Worm (Caenorhabditis elegans) whole organism, L4/young adult: ENCODE data around the gene nlp-27.

ENCODE experiments used
- W03F9.2 ChIP-seq: fragments of 150-350 bp; optimal IDR thresholded peaks from 2 replicates; lab custom pipeline; 2014; ENCODE audit warnings: missing biosample characterization, missing genetic modification characterization
- dao-5 ChIP-seq: sonication (generic microtip); optimal IDR thresholded peaks from 2 replicates; lab custom pipeline; 2016; ENCODE audit warnings: missing genotype, missing genetic modification characterization, moderate library complexity, missing compliant biosample characterization
- him-1 ChIP-seq: sonication (generic microtip); optimal IDR thresholded peaks from 2 replicates; lab custom pipeline; 2016; ENCODE audit warnings: missing genotype, missing genetic modification reagents, missing genetic modification characterization, missing compliant biosample characterization

DNA sequence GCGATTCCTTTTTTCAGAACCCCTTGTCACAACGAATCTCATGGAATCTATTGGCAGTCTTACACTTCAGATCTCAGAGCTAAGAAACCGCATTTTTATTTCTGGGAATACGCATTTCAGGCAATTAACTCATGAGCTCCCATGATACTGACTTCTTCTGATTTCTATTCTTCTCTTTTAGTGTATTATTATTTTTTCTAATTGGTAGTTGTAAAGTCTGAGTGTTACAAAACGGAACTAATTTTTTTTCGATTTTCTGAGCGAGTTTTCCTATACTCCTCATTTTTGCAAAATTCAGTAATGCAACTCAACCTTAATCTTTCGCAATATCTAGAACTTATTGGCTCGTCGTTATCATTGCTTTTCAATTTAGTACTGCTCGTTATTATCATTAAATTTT, 14.8 kb upstream of the nlp-27 start, which contains the start of gene str-82:
- TF ChIP-seq him-1 (tag; lab: Kevin White, UChicago) (no peak), W03F9.2 (tag; lab: Kevin White, UChicago) (no peak), dao-5 (tag; lab: Kevin White, UChicago) (no peak)
